Fruit fly (Drosophila melanogaster) whole organism, wandering third instar larva: ENCODE measurements around the gene CG12502.

Source experiments
- Abd-B ChIP-seq: fragments of >200 bp; optimal IDR thresholded peaks from 2 replicates; lab custom pipeline; 2017; ENCODE audit warnings: missing biosample characterization, missing genetic modification characterization
- CG32264 ChIP-seq: fragments of 200-800 bp; sonication (Bioruptor generic); optimal IDR thresholded peaks from 2 replicates; lab custom pipeline; 2016; ENCODE audit warnings: missing biosample characterization, missing genetic modification characterization
- CG9705 ChIP-seq: fragments of 200-800 bp; sonication (Bioruptor generic); optimal IDR thresholded peaks from 2 replicates; lab custom pipeline; 2018; ENCODE audit warnings: missing biosample characterization, mild to moderate bottlenecking, missing genetic modification characterization
- CrebA ChIP-seq: fragments of 200-800 bp; sonication (Bioruptor generic); optimal IDR thresholded peaks from 2 replicates; lab custom pipeline; 2016; ENCODE audit warnings: missing biosample characterization, mild to moderate bottlenecking, missing genetic modification characterization, borderline replicate concordance
- Dfd ChIP-seq: fragments of >200 bp; optimal IDR thresholded peaks from 2 replicates; lab custom pipeline; 2017; ENCODE audit warnings: missing biosample characterization, missing genetic modification characterization
- Dif ChIP-seq: fragments of 200-275, 200-300 bp; sonication (Bioruptor generic); optimal IDR thresholded peaks from 2 replicates; lab custom pipeline; 2018; ENCODE audit warnings: missing biosample characterization, missing genetic modification characterization; ENCODE audit not compliant: partially characterized antibody
- GATAd ChIP-seq: sonication (Bioruptor generic); optimal IDR thresholded peaks from 2 replicates; lab custom pipeline; 2016; ENCODE audit warnings: missing biosample characterization, missing genetic modification characterization
- HLH106 ChIP-seq: fragments of 200-800 bp; optimal IDR thresholded peaks from 3 replicates; lab custom pipeline; 2019; ENCODE audit warnings: missing biosample characterization, mild to moderate bottlenecking, missing genetic modification characterization, moderate library complexity
- Hnf4 ChIP-seq: fragments of 200-800 bp; sonication (Bioruptor generic); optimal IDR thresholded peaks from 2 replicates; lab custom pipeline; 2016; ENCODE audit warnings: missing biosample characterization, mild to moderate bottlenecking, missing genetic modification characterization
- Hr78 ChIP-seq: fragments of >200 bp; optimal IDR thresholded peaks from 2 replicates; lab custom pipeline; 2017; ENCODE audit warnings: missing biosample characterization, missing genetic modification characterization
- Hr83 ChIP-seq: fragments of 200-300 bp; sonication (Bioruptor generic); optimal IDR thresholded peaks from 2 replicates; lab custom pipeline; 2016; ENCODE audit warnings: missing biosample characterization, mild to moderate bottlenecking, missing genetic modification characterization, moderate library complexity; ENCODE audit not compliant: poor library complexity, severe bottlenecking
- Jra ChIP-seq: sonication (Bioruptor generic); optimal IDR thresholded peaks from 2 replicates; lab custom pipeline; 2016; ENCODE audit warnings: missing biosample characterization, missing genetic modification characterization
- Mio ChIP-seq: sonication (Bioruptor generic); optimal IDR thresholded peaks from 2 replicates; lab custom pipeline; 2016; ENCODE audit warnings: missing biosample characterization, missing genetic modification characterization
- Myc ChIP-seq: fragments of >200 bp; optimal IDR thresholded peaks from 2 replicates; lab custom pipeline; 2017
- N ChIP-seq: fragments of >200 bp; optimal IDR thresholded peaks from 2 replicates; lab custom pipeline; 2018; ENCODE audit warnings: missing biosample characterization, missing external identifiers, missing genetic modification characterization
- OdsH ChIP-seq: fragments of 200-800 bp; sonication (Bioruptor generic); optimal IDR thresholded peaks from 2 replicates; lab custom pipeline; 2016; ENCODE audit warnings: missing biosample characterization, mild to moderate bottlenecking, missing genetic modification characterization
- Rel ChIP-seq, 2 experiments: fragments of 200-800 bp; sonication (Bioruptor generic) in 1 of 2; optimal IDR thresholded peaks; 2 replicates in 1 of 2; 3 replicates in 1 of 2; lab custom pipeline; 2016 to 2019; ENCODE audit warnings: mild to moderate bottlenecking in 2 of 2, missing biosample characterization in 2 of 2, missing genetic modification characterization in 2 of 2, moderate library complexity in 1 of 2
- Sp1 ChIP-seq: fragments of 200-800 bp; sonication (Bioruptor generic); optimal IDR thresholded peaks from 3 replicates; lab custom pipeline; 2019; ENCODE audit warnings: missing biosample characterization, mild to moderate bottlenecking, missing genetic modification characterization, moderate library complexity
- Vsx2 ChIP-seq: fragments of 200-300, 225-300 bp; sonication (Bioruptor generic); optimal IDR thresholded peaks from 2 replicates; lab custom pipeline; 2018; ENCODE audit warnings: missing biosample characterization, missing genetic modification characterization; ENCODE audit not compliant: partially characterized antibody
- br ChIP-seq: fragments of 200-800 bp; sonication (Bioruptor generic); optimal IDR thresholded peaks from 2 replicates; lab custom pipeline; 2016; ENCODE audit warnings: missing biosample characterization, missing genetic modification characterization
- brk ChIP-seq: fragments of 200-800 bp; sonication (Bioruptor generic); optimal IDR thresholded peaks from 2 replicates; lab custom pipeline; 2016; ENCODE audit warnings: missing biosample characterization, mild to moderate bottlenecking, missing genetic modification characterization
- dl ChIP-seq, 2 experiments: fragments of 175-275, 200-275 bp in 1 of 2; fragments of 200-275 bp in 1 of 2; sonication (Bioruptor generic); optimal IDR thresholded peaks; lab custom pipeline; 2018; ENCODE audit warnings: mild to moderate bottlenecking in 2 of 2, missing biosample characterization in 2 of 2, missing genetic modification characterization in 2 of 2, moderate library complexity in 2 of 2; ENCODE audit not compliant: partially characterized antibody in 2 of 2, insufficient read depth in 1 of 2
- dmrt93B ChIP-seq: fragments of 200-800 bp; sonication (Bioruptor generic); optimal IDR thresholded peaks from 2 replicates; lab custom pipeline; 2018; ENCODE audit warnings: missing biosample characterization, mild to moderate bottlenecking, missing genetic modification characterization
- dsf ChIP-seq: sonication (Bioruptor generic); optimal IDR thresholded peaks from 2 replicates; lab custom pipeline; 2016; ENCODE audit warnings: missing biosample characterization, missing genetic modification characterization, borderline replicate concordance
- ey ChIP-seq: fragments of 200-800 bp; sonication (Bioruptor generic); optimal IDR thresholded peaks from 2 replicates; lab custom pipeline; 2016; ENCODE audit warnings: missing biosample characterization, missing genetic modification characterization
- foxo ChIP-seq, 2 experiments: fragments of 200-800 bp; sonication (Bioruptor generic); optimal IDR thresholded peaks; 2 replicates in 1 of 2; 3 replicates in 1 of 2; lab custom pipeline; 2016 to 2017; ENCODE audit warnings: missing biosample characterization in 2 of 2, missing genetic modification characterization in 2 of 2
- fru ChIP-seq: fragments of 200-800 bp; sonication (Bioruptor generic); optimal IDR thresholded peaks from 3 replicates; lab custom pipeline; 2016; ENCODE audit warnings: missing biosample characterization, mild to moderate bottlenecking, missing genetic modification characterization
- h ChIP-seq: fragments of 200-800 bp; sonication (Bioruptor generic); optimal IDR thresholded peaks from 3 replicates; lab custom pipeline; 2016; ENCODE audit warnings: missing biosample characterization, mild to moderate bottlenecking, missing genetic modification characterization
- jim ChIP-seq: fragments of 175-275, 200-325 bp; sonication (Bioruptor generic); optimal IDR thresholded peaks from 2 replicates; lab custom pipeline; 2016; ENCODE audit warnings: missing biosample characterization, mild to moderate bottlenecking, missing genetic modification characterization
- lola ChIP-seq: fragments of >200 bp; optimal IDR thresholded peaks from 2 replicates; lab custom pipeline; 2017; ENCODE audit warnings: missing biosample characterization, missing genetic modification characterization
- pan ChIP-seq: fragments of >200 bp; optimal IDR thresholded peaks from 2 replicates; lab custom pipeline; 2017
- psq ChIP-seq: fragments of 200-800 bp; sonication (Bioruptor generic); optimal IDR thresholded peaks from 3 replicates; lab custom pipeline; 2017; ENCODE audit warnings: missing biosample characterization, mild to moderate bottlenecking, missing genetic modification characterization, moderate library complexity
- rgr ChIP-seq: fragments of 200-800 bp; sonication (Bioruptor generic); optimal IDR thresholded peaks from 3 replicates; lab custom pipeline; 2016; ENCODE audit warnings: missing biosample characterization, mild to moderate bottlenecking, missing genetic modification characterization
- sage ChIP-seq: fragments of 200-800 bp; sonication (Bioruptor generic); optimal IDR thresholded peaks from 2 replicates; lab custom pipeline; 2016; ENCODE audit warnings: missing biosample characterization, mild to moderate bottlenecking, missing genetic modification characterization
- sv ChIP-seq: fragments of 200-800 bp; sonication (Bioruptor generic); optimal IDR thresholded peaks from 3 replicates; lab custom pipeline; 2016; ENCODE audit warnings: missing biosample characterization, missing genetic modification characterization
- tai ChIP-seq: sonication (Bioruptor generic); optimal IDR thresholded peaks from 2 replicates; lab custom pipeline; 2016; ENCODE audit warnings: missing biosample characterization, missing genetic modification characterization
- usp ChIP-seq: fragments of >200 bp; optimal IDR thresholded peaks from 2 replicates; lab custom pipeline; 2017; ENCODE audit warnings: missing biosample characterization, missing genetic modification characterization
- woc ChIP-seq: sonication (Bioruptor generic); optimal IDR thresholded peaks from 2 replicates; lab custom pipeline; 2016; ENCODE audit warnings: missing biosample characterization, mild to moderate bottlenecking, missing genetic modification characterization

CG12502 gene

DNA sequence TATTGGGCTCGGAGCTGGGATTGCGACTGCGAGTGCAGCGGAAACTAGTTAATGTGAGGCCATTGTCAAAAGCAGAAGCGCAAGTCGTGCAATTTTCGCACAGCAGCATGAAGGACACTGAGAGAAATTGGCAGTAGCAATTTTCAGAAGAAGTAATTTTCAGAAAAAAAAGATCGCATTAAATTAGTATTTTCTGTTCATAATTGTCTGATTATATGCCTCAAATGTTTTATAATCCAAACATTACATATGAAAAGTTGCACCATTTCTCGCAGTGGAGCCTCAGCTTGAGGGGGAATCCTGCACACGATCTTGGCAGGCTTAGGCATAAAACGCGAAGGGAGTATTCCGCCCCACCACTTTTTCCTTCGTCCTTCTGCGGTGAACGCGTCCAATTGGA lies 39.2 kb downstream of the CG12502 start (continued):
- no peak for TF ChIP-seq sv (GFP tag; lab: Kevin White, UChicago)
- no peak for TF ChIP-seq Rel (GFP tag; optimal IDR thresholded peaks at IDR 0.05; lab: Kevin White, UChicago)
- peak; percentile 36 for TF ChIP-seq Rel (tag; optimal IDR thresholded peaks at IDR 0.05; lab: Kevin White, UChicago)
- peak; percentile 75 for TF ChIP-seq HLH106 (tag; lab: Kevin White, UChicago)
- TF ChIP-seq h (GFP tag; lab: Kevin White, UChicago), result peak; percentile 75
- no peak for TF ChIP-seq sage (GFP tag; lab: Kevin White, UChicago)
- TF ChIP-seq Vsx2 (GFP tag; lab: Kevin White, UChicago), result no peak
- no peak for TF ChIP-seq jim (GFP tag; lab: Kevin White, UChicago)
- TF ChIP-seq GATAd (GFP tag; lab: Kevin White, UChicago), result no peak

dm6 chr3L:904991-905745 lies 40.0 kb downstream of the CG12502 start:
- TF ChIP-seq h (GFP tag; lab: Kevin White, UChicago) (peak; percentile 50), fru (GFP tag; lab: Kevin White, UChicago) (peak; percentile 30), Jra (GFP tag; lab: Kevin White, UChicago) (no peak), HLH106 (tag; lab: Kevin White, UChicago) (peak; percentile 51), rgr (peak; percentile 13), Mio (GFP tag; lab: Kevin White, UChicago) (no peak), Sp1 (GFP tag; lab: Kevin White, UChicago) (peak; percentile 44), Hnf4 (GFP tag; lab: Kevin White, UChicago) (peak; percentile 12), woc (GFP tag; lab: Kevin White, UChicago) (peak; percentile 23), foxo (GFP tag; optimal IDR thresholded peaks at IDR 0.05; lab: Kevin White, UChicago) (peak in 1 of 2 experiments; percentile 52), psq (GFP tag; lab: Kevin White, UChicago) (peak; percentile 5), OdsH (GFP tag; lab: Kevin White, UChicago) (peak; percentile 4), tai (GFP tag; lab: Kevin White, UChicago) (no peak)

- TF ChIP-seq psq (GFP tag; lab: Kevin White, UChicago) (peak; percentile 25), sage (GFP tag; lab: Kevin White, UChicago) (no peak), pan (lab: Kevin White, UChicago) (no peak), N (GFP tag; lab: Kevin White, UChicago) (no peak), Abd-B (GFP tag; lab: Kevin White, UChicago) (no peak), HLH106 (tag; lab: Kevin White, UChicago) (peak; percentile 64), Vsx2 (GFP tag; lab: Kevin White, UChicago) (no peak), Dif (no peak), Rel (GFP tag; optimal IDR thresholded peaks at IDR 0.05; lab: Kevin White, UChicago) (no peak), Rel (tag; optimal IDR thresholded peaks at IDR 0.05; lab: Kevin White, UChicago) (peak; percentile 11), Hr83 (no peak), dsf (GFP tag; lab: Kevin White, UChicago) (no peak), dmrt93B (GFP tag; lab: Kevin White, UChicago) (peak; percentile 40), rgr (peak; percentile 70), Mio (GFP tag; lab: Kevin White, UChicago) (no peak), h (GFP tag; lab: Kevin White, UChicago) (peak; percentile 73), usp (GFP tag; lab: Kevin White, UChicago) (no peak), tai (GFP tag; lab: Kevin White, UChicago) (peak; percentile 31), brk (GFP tag; lab: Kevin White, UChicago) (no peak), CG9705 (GFP tag; lab: Kevin White, UChicago) (no peak), Jra (GFP tag; lab: Kevin White, UChicago) (no peak), Myc (lab: Kevin White, UChicago) (no peak), Hnf4 (GFP tag; lab: Kevin White, UChicago) (peak; percentile 60), foxo (GFP tag; optimal IDR thresholded peaks at IDR 0.05; lab: Kevin White, UChicago) (peak in 1 of 2 experiments; percentile 68), sv (GFP tag; lab: Kevin White, UChicago) (no peak), Hr78 (GFP tag; lab: Kevin White, UChicago) (no peak), woc (GFP tag; lab: Kevin White, UChicago) (peak; percentile 39), Dfd (GFP tag; lab: Kevin White, UChicago) (no peak), CrebA (GFP tag; lab: Kevin White, UChicago) (no peak), dl (GFP tag; optimal IDR thresholded peaks at IDR 0.05; lab: Kevin White, UChicago; ENCODE audit: insufficient read depth in 1 of 2, partially characterized antibody in 2 of 2) (no peak), Sp1 (GFP tag; lab: Kevin White, UChicago) (peak; percentile 59), GATAd (GFP tag; lab: Kevin White, UChicago) (no peak), ey (GFP tag; lab: Kevin White, UChicago) (peak; percentile 75), OdsH (GFP tag; lab: Kevin White, UChicago) (peak; percentile 45), jim (GFP tag; lab: Kevin White, UChicago) (no peak), lola (no peak), CG32264 (GFP tag; lab: Kevin White, UChicago) (peak; percentile 22), br (GFP tag; lab: Kevin White, UChicago) (peak; percentile 59), fru (GFP tag; lab: Kevin White, UChicago) (peak; percentile 77)
These were observed 42.6 kb downstream of the CG12502 start for dm6 chr3L:907673-908323.
